Worm (Caenorhabditis elegans): ENCODE measurements around the gene nhr-21.
"Not testable (repeated sequence)": the region's sequence is repeated elsewhere in the genome, so short reads cannot be mapped to it uniquely, and the experiment has no call there.

The nhr-21 gene

ce11 chrII:7368761-7369160 is 29.7 kb downstream of the nhr-21 start, which contains the start of gene F43E2.6:
TSS of gene F43E2.6 (minus strand) at chrII:7368861.
- TF ChIP-seq ceh-31 (tag; optimal IDR thresholded peaks at IDR 0.05), result no peak
- no peak for TF ChIP-seq ceh-22 (tag; optimal IDR thresholded peaks at IDR 0.05)
- TF ChIP-seq unc-55 (GFP tag; optimal IDR thresholded peaks at IDR 0.05), result no peak
- no peak for TF ChIP-seq pag-3 (tag; optimal IDR thresholded peaks at IDR 0.05; ENCODE audit: borderline replicate concordance)
- no peak for TF ChIP-seq C38D4.7 (GFP tag; optimal IDR thresholded peaks at IDR 0.05)
- no peak for TF ChIP-seq tbx-2 (tag; optimal IDR thresholded peaks at IDR 0.05)
- no peak for TF ChIP-seq F13H6.1 (tag; optimal IDR thresholded peaks at IDR 0.05)
- TF ChIP-seq npax-4 (tag; optimal IDR thresholded peaks at IDR 0.05), result no peak
- TF ChIP-seq T23F11.4 (GFP tag; optimal IDR thresholded peaks at IDR 0.05), result no peak
- no peak for TF ChIP-seq tbx-7 (tag; optimal IDR thresholded peaks at IDR 0.05)
- no peak for TF ChIP-seq pha-4 (tag; optimal IDR thresholded peaks at IDR 0.05)
- TF ChIP-seq sdc-2 (tag; optimal IDR thresholded peaks at IDR 0.05), result no peak
- TF ChIP-seq K02D7.2 (tag; optimal IDR thresholded peaks at IDR 0.05), result no peak
- no peak for TF ChIP-seq lim-6 (tag; optimal IDR thresholded peaks at IDR 0.05)
- TF ChIP-seq fkh-10 (GFP tag; optimal IDR thresholded peaks at IDR 0.05), result no peak
- no peak for TF ChIP-seq nfya-1 (tag; optimal IDR thresholded peaks at IDR 0.05)
- TF ChIP-seq K09A11.1 (tag; optimal IDR thresholded peaks at IDR 0.05; ENCODE audit: insufficient read depth), result no peak
- no peak for TF ChIP-seq eyg-1 (tag; optimal IDR thresholded peaks at IDR 0.05)

DNA sequence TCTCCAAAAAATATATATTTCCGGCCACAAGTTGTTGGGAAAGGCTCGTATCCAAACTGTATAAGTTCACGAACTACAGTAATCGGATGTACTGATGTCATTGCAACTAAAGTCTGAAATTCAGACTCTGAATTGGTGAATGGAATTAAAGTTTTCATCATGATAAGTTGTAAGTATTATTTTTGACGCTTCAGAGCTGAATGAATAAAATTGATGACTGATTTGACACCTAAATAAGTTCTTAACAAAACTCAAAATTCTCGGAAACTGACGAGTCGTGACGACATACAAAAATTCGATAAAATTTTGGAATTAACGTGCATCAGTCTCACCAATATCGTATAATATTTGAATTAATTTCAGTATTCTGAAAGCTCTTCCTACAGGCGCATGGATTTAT is 31.2 kb downstream of the nhr-21 start, which contains the start of gene F43E2.11:
Gene F43E2.11, minus strand, starts transcription at position 101 of the 400 bp plus-strand sequence.
- TF ChIP-seq sox-2 (GFP tag; IDR thresholded peaks at IDR 0.05); pqm-1 (tag; optimal IDR thresholded peaks at IDR 0.05); madf-2 (tag; optimal IDR thresholded peaks at IDR 0.05): not testable (repeated sequence)

DNA sequence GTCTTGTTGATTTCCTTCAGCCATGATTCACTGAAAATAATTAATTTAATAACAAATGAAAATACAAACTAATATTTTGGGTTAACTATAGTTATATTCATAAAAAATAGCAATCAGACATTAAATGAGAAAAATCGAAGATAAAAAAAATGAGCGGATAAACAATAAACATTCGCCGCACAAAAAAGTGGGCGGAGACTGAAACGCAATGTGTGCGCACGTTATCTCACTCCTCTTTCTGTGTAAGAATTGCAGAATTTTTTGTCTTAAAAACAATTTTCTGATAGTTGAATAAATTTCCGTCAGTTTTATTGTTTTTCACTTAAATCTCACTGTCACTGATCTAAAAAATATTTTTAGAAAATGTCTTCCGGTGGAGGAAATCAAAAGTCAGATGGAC is 35.1 kb downstream of the nhr-21 start, which contains the start of the genes mtch-1 and rpb-4:
Gene mtch-1, minus strand, starts transcription at position 24 of the 400 bp plus-strand sequence.
Gene rpb-4, plus strand, starts transcription at position 353 of the 400 bp plus-strand sequence.
- no peak for TF ChIP-seq sdc-2 (tag; optimal IDR thresholded peaks at IDR 0.05)
- TF ChIP-seq dve-1 (tag; optimal IDR thresholded peaks at IDR 0.05), result peak; percentile 1
- TF ChIP-seq nfya-1 (tag; optimal IDR thresholded peaks at IDR 0.05), result peak; percentile 33

DNA sequence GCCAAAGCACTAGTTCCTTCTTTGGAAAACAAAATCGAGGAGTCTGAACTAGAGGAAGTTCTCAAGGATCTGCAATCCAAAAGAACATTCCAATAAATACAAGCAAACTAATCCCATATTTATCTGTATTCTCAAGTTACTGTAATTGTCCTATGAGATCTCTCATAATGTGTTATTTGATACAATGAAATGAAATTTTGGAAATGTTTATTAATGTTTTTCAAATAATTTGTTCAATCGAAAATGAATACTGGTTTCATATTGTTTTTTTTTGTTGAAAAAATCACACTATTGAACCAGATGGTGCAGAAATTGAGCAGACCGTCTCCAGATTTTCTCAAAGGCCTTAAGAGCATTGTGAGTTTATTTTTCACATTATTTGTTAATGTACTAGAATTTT is 36.0 kb downstream of the nhr-21 start, which contains the start of gene F43E2.1:
Gene F43E2.1, plus strand, starts transcription at position 301 of the 400 bp plus-strand sequence.
- TF ChIP-seq elt-2 (tag; optimal IDR thresholded peaks at IDR 0.05) (no peak), hlh-8 (tag; optimal IDR thresholded peaks at IDR 0.05) (no peak), ceh-45 (GFP tag; IDR thresholded peaks at IDR 0.05) (no peak), nfya-1 (tag; optimal IDR thresholded peaks at IDR 0.05) (no peak), unc-55 (GFP tag; optimal IDR thresholded peaks at IDR 0.05) (no peak), unc-3 (GFP tag; conservative IDR thresholded peaks at IDR 0.05) (no peak), unc-3 (tag; optimal IDR thresholded peaks at IDR 0.05) (no peak), F13H6.1 (tag; optimal IDR thresholded peaks at IDR 0.05) (no peak), gmeb-2 (tag; optimal IDR thresholded peaks at IDR 0.05) (no peak), unc-86 (tag; optimal IDR thresholded peaks at IDR 0.05) (no peak), sdc-2 (tag; optimal IDR thresholded peaks at IDR 0.05) (no peak)

- TF ChIP-seq sox-4 (tag; optimal IDR thresholded peaks at IDR 0.05) (no peak), hlh-30 (tag; optimal IDR thresholded peaks at IDR 0.05; ENCODE audit: insufficient read depth) (no peak), lim-6 (tag; optimal IDR thresholded peaks at IDR 0.05) (no peak)
These were observed 40.0 kb downstream of the nhr-21 start, which contains the start of gene C07D10.6 for ce11 chrII:7379021-7379420. TSS of gene C07D10.6 (plus strand) at chrII:7379321.

DNA sequence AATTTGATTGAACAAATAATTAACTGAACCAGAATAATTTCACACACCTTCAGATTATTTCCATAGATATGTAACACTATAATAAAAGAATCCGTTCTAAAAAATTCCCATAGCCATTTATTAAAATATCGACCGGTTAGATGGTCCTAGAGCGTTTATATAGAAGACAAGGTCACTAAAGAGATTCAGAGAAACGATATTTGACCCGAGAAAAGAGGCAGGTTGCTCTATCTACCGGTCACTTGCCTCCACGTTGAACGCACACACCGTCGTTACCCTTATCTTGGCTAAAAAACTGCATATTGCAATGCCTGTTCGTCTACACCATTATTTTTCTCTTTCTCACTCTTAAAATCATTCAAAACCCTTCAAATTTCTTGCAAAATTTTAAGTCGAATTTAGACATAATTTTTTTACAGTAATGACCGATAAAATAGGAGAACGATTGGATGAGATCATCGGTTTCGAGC is 42.1 kb downstream of the nhr-21 start, which contains the start of gene C07D10.5:
Gene C07D10.5, plus strand, starts transcription at position 420 of the 470 bp plus-strand sequence.
- TF ChIP-seq elt-2 (tag; optimal IDR thresholded peaks at IDR 0.05), result no peak
- TF ChIP-seq ets-4 (tag; optimal IDR thresholded peaks at IDR 0.05), result no peak
- no peak for TF ChIP-seq lin-11 (tag; optimal IDR thresholded peaks at IDR 0.05)

Data from whole organism, late embryonic.